Worm (Caenorhabditis elegans) whole organism, mixed stage, embryonic: Measurements from ENCODE around the gene F26F4.6.

Experiments
- lsy-2 ChIP-seq: fragments of 150-350 bp; optimal IDR thresholded peaks from 2 replicates; lab custom pipeline; 2014; ENCODE audit warnings: missing biosample characterization, missing genetic modification characterization
- nhr-237 ChIP-seq: fragments of 150-350 bp; optimal IDR thresholded peaks from 2 replicates; lab custom pipeline; 2014; ENCODE audit warnings: missing biosample characterization, missing genetic modification characterization
- nhr-28 ChIP-seq: fragments of 150-350 bp; optimal IDR thresholded peaks from 2 replicates; lab custom pipeline; 2014; ENCODE audit warnings: missing biosample characterization, missing genetic modification characterization

- TF ChIP-seq nhr-237 (tag; lab: Kevin White, UChicago) (no peak), nhr-28 (tag; lab: Kevin White, UChicago) (no peak), lsy-2 (tag; lab: Kevin White, UChicago) (no peak)
Observed at ce11 chrIII:4905405-4905804, 12.0 kb upstream of the F26F4.6 start, which contains the start of gene F26F4.8.
